Fruit fly (Drosophila melanogaster) whole organism, embryonic: Measurements from ENCODE around the gene CG4297.

Experiments used
- CG10366 ChIP-seq: fragments of 200-800 bp; sonication (Bioruptor generic); IDR thresholded peaks from 2 replicates; pipeline ENCODE4 v1.3.6; 2022; ENCODE audit warnings: missing biosample characterization, missing genetic modification characterization
- CG10431 ChIP-seq: fragments of 200-800 bp; sonication (Bioruptor generic); optimal IDR thresholded peaks from 3 replicates; lab custom pipeline; 2018; ENCODE audit warnings: missing biosample characterization, mild to moderate bottlenecking, missing genetic modification characterization
- CG10462 ChIP-seq: fragments of 200-800 bp; sonication (Bioruptor generic); optimal IDR thresholded peaks from 2 replicates; lab custom pipeline; 2016; ENCODE audit warnings: missing biosample characterization, missing genetic modification characterization
- CG11085 ChIP-seq: fragments of 200-800 bp; sonication (Bioruptor generic); IDR thresholded peaks from 2 replicates; pipeline ENCODE4 v1.3.6; 2022; ENCODE audit warnings: missing biosample characterization, missing genetic modification characterization
- CG11247 ChIP-seq: fragments of 200-800 bp; sonication (Bioruptor generic); IDR thresholded peaks from 2 replicates; pipeline ENCODE4 v1.3.6; 2022; ENCODE audit warnings: missing biosample characterization, missing genetic modification characterization
- CG12299 ChIP-seq: fragments of 200-800 bp; sonication (Bioruptor generic); optimal IDR thresholded peaks from 2 replicates; lab custom pipeline; 2018; ENCODE audit warnings: missing biosample characterization, mild to moderate bottlenecking, missing genetic modification characterization
- CG12659 ChIP-seq: fragments of 200-800 bp; sonication (Bioruptor generic); optimal IDR thresholded peaks from 3 replicates; lab custom pipeline; 2017; ENCODE audit warnings: mild to moderate bottlenecking, missing biosample characterization, missing genetic modification reagents, missing genetic modification characterization
- CG13775 ChIP-seq: fragments of 200-800 bp; sonication (Bioruptor generic); optimal IDR thresholded peaks from 3 replicates; lab custom pipeline; 2017; ENCODE audit warnings: missing biosample characterization, mild to moderate bottlenecking, missing genetic modification characterization
- CG13894 ChIP-seq: fragments of 200-800 bp; sonication (Bioruptor generic); optimal IDR thresholded peaks from 3 replicates; lab custom pipeline; 2018; ENCODE audit warnings: missing biosample characterization, mild to moderate bottlenecking, missing genetic modification characterization, moderate library complexity
- CG14441 ChIP-seq: fragments of 200-800 bp; sonication (Bioruptor generic); IDR thresholded peaks from 2 replicates; pipeline ENCODE4 v1.3.6; 2022; ENCODE audit warnings: missing biosample characterization, missing genetic modification characterization
- CG15011 ChIP-seq: fragments of 200-800 bp; sonication (Bioruptor generic); optimal IDR thresholded peaks from 3 replicates; lab custom pipeline; 2018; ENCODE audit warnings: missing biosample characterization, mild to moderate bottlenecking, missing genetic modification characterization
- CG18599 ChIP-seq: fragments of 200-800 bp; sonication (Bioruptor generic); optimal IDR thresholded peaks from 3 replicates; lab custom pipeline; 2017; ENCODE audit warnings: missing biosample characterization, missing genetic modification characterization, mild to moderate bottlenecking, moderate library complexity, missing genetic modification reagents
- CG33213 ChIP-seq: fragments of 200-800 bp; sonication (Bioruptor generic); optimal IDR thresholded peaks from 3 replicates; lab custom pipeline; 2016; ENCODE audit warnings: missing biosample characterization, missing genetic modification characterization
- CG33557 ChIP-seq: fragments of 200-800 bp; sonication (Bioruptor generic); optimal IDR thresholded peaks from 2 replicates; lab custom pipeline; 2019; ENCODE audit warnings: missing biosample characterization, mild to moderate bottlenecking, missing genetic modification characterization, moderate library complexity
- CG34224 ChIP-seq: fragments of 200-800 bp; sonication (Bioruptor generic); IDR thresholded peaks from 3 replicates; pipeline ENCODE4 v1.3.6; 2022; ENCODE audit warnings: missing biosample characterization, missing genetic modification characterization; ENCODE audit not compliant: partially characterized antibody
- CG3995 ChIP-seq: fragments of 200-800 bp; sonication (Bioruptor generic); optimal IDR thresholded peaks from 3 replicates; lab custom pipeline; 2016; ENCODE audit warnings: missing biosample characterization, missing genetic modification characterization
- CG42726 ChIP-seq: fragments of 200-800 bp; sonication (Bioruptor generic); IDR thresholded peaks from 2 replicates; pipeline ENCODE4 v1.3.6; 2022; ENCODE audit warnings: missing biosample characterization, missing genetic modification characterization; ENCODE audit not compliant: partially characterized antibody
- CG4282 ChIP-seq: fragments of 200-800 bp; sonication (Bioruptor generic); optimal IDR thresholded peaks from 2 replicates; lab custom pipeline; 2016; ENCODE audit warnings: missing biosample characterization, missing genetic modification characterization
- CG4617 ChIP-seq: fragments of 200-800 bp; sonication (Bioruptor generic); optimal IDR thresholded peaks from 3 replicates; lab custom pipeline; 2016; ENCODE audit warnings: missing biosample characterization, missing genetic modification characterization, borderline replicate concordance
- CG4820 ChIP-seq: fragments of 200-800 bp; sonication (Bioruptor generic); optimal IDR thresholded peaks from 3 replicates; lab custom pipeline; 2016; ENCODE audit warnings: missing biosample characterization, missing genetic modification characterization
- CG6683 ChIP-seq: fragments of 200-800 bp; sonication (Bioruptor generic); optimal IDR thresholded peaks from 2 replicates; lab custom pipeline; 2017; ENCODE audit warnings: missing biosample characterization, mild to moderate bottlenecking, missing genetic modification characterization, missing genetic modification reagents
- CG8924 ChIP-seq: fragments of 200-800 bp; optimal IDR thresholded peaks from 3 replicates; lab custom pipeline; 2019; ENCODE audit warnings: missing biosample characterization, mild to moderate bottlenecking, missing genetic modification characterization, moderate library complexity
- CG9437 ChIP-seq: fragments of 200-800 bp; sonication (Bioruptor generic); optimal IDR thresholded peaks from 2 replicates; lab custom pipeline; 2018; ENCODE audit warnings: missing biosample characterization, mild to moderate bottlenecking, missing genetic modification characterization
- CG9727 ChIP-seq: fragments of 200-800 bp; sonication (Bioruptor generic); optimal IDR thresholded peaks from 3 replicates; lab custom pipeline; 2017; ENCODE audit warnings: missing biosample characterization, mild to moderate bottlenecking, missing genetic modification characterization
- CG9876 ChIP-seq: fragments of 200-800 bp; sonication (Bioruptor generic); optimal IDR thresholded peaks from 2 replicates; lab custom pipeline; 2016; ENCODE audit warnings: missing biosample characterization, missing genetic modification characterization
- Dbx ChIP-seq: fragments of 200-800 bp; sonication (Bioruptor generic); IDR thresholded peaks from 3 replicates; pipeline ENCODE4 v1.3.6; 2022; ENCODE audit warnings: missing biosample characterization, missing genetic modification characterization
- E2f2 ChIP-seq: fragments of 200-800 bp; sonication (Bioruptor generic); IDR thresholded peaks from 2 replicates; pipeline ENCODE4 v1.3.6; 2022; ENCODE audit warnings: missing biosample characterization, missing genetic modification characterization
- Fer1 ChIP-seq: fragments of 200-800 bp; sonication (Bioruptor generic); optimal IDR thresholded peaks from 2 replicates; lab custom pipeline; 2017; ENCODE audit warnings: missing biosample characterization, mild to moderate bottlenecking, missing genetic modification characterization
- Lim3 ChIP-seq: fragments of 200-800 bp; sonication (Bioruptor generic); IDR thresholded peaks from 2 replicates; pipeline ENCODE4 v1.3.6; 2022; ENCODE audit warnings: missing biosample characterization, missing genetic modification characterization
- MTF-1 ChIP-seq: fragments of 200-800 bp; sonication (Bioruptor generic); optimal IDR thresholded peaks from 2 replicates; lab custom pipeline; 2018; ENCODE audit warnings: missing biosample characterization, mild to moderate bottlenecking, missing genetic modification characterization, borderline replicate concordance
- Med ChIP-seq: fragments of 200-800 bp; sonication (Bioruptor generic); peaks from one replicate; lab custom pipeline; 2016; ENCODE audit warnings: missing biosample characterization, missing genetic modification characterization, mild to moderate bottlenecking, inconsistent platforms, moderate library complexity
- Nf-YA ChIP-seq: fragments of 200-800 bp; sonication (Bioruptor generic); IDR thresholded peaks from 2 replicates; pipeline ENCODE4 v1.3.6; 2022; ENCODE audit warnings: missing biosample characterization, missing genetic modification characterization
- Oli ChIP-seq: fragments of 200-800 bp; sonication (Bioruptor generic); optimal IDR thresholded peaks from 2 replicates; lab custom pipeline; 2018; ENCODE audit warnings: missing biosample characterization, mild to moderate bottlenecking, missing genetic modification characterization, moderate library complexity
- Opbp ChIP-seq: fragments of 200-800 bp; sonication (Bioruptor generic); IDR thresholded peaks from 3 replicates; pipeline ENCODE4 v1.3.6; 2022; ENCODE audit warnings: missing biosample characterization, missing genetic modification characterization; ENCODE audit not compliant: partially characterized antibody
- Scr ChIP-seq: fragments of 200-800 bp; sonication (Bioruptor generic); IDR thresholded peaks from 2 replicates; pipeline ENCODE4 v1.3.6; 2022; ENCODE audit warnings: missing biosample characterization, missing genetic modification characterization; ENCODE audit not compliant: partially characterized antibody
- Six4 ChIP-seq: fragments of 200-800 bp; sonication (Bioruptor generic); optimal IDR thresholded peaks from 2 replicates; lab custom pipeline; 2016; ENCODE audit warnings: missing biosample characterization, missing genetic modification characterization
- Spps ChIP-seq: fragments of 200-800 bp; sonication (Bioruptor generic); optimal IDR thresholded peaks from 2 replicates; lab custom pipeline; 2018; ENCODE audit warnings: missing biosample characterization, mild to moderate bottlenecking, missing genetic modification characterization
- YL-1 ChIP-seq: fragments of 200-800 bp; sonication (Bioruptor generic); optimal IDR thresholded peaks from 3 replicates; lab custom pipeline; 2017; ENCODE audit warnings: missing biosample characterization, mild to moderate bottlenecking, missing genetic modification characterization
- amos ChIP-seq: fragments of 200-800 bp; sonication (Bioruptor generic); IDR thresholded peaks from 2 replicates; pipeline ENCODE4 v1.3.6; 2022; ENCODE audit warnings: missing biosample characterization, missing genetic modification characterization; ENCODE audit not compliant: partially characterized antibody
- ash1 ChIP-seq: fragments of 200-800 bp; sonication (Bioruptor generic); optimal IDR thresholded peaks from 2 replicates; lab custom pipeline; 2018; ENCODE audit warnings: missing biosample characterization, mild to moderate bottlenecking, missing genetic modification characterization
- ato ChIP-seq: fragments of 200-800 bp; sonication (Bioruptor generic); IDR thresholded peaks from 2 replicates; pipeline ENCODE4 v1.3.6; 2022; ENCODE audit warnings: missing biosample characterization, missing genetic modification characterization; ENCODE audit not compliant: partially characterized antibody
- chif ChIP-seq, 2 experiments: fragments of 200-800 bp; sonication (Bioruptor generic); optimal IDR thresholded peaks; 3 replicates each; lab custom pipeline; 2016; ENCODE audit warnings: missing biosample characterization in 2 of 2, missing genetic modification characterization in 2 of 2
- dati ChIP-seq: fragments of 200-800 bp; sonication (Bioruptor generic); IDR thresholded peaks from 2 replicates; pipeline ENCODE4 v1.3.6; 2022; ENCODE audit warnings: missing biosample characterization, missing genetic modification characterization
- ewg ChIP-seq: fragments of 200-800 bp; sonication (Bioruptor generic); optimal IDR thresholded peaks from 3 replicates; lab custom pipeline; 2017; ENCODE audit warnings: mild to moderate bottlenecking, missing biosample characterization, missing genetic modification reagents, missing genetic modification characterization
- fd96Cb ChIP-seq: fragments of 200-800 bp; sonication (Bioruptor generic); optimal IDR thresholded peaks from 2 replicates; lab custom pipeline; 2018; ENCODE audit warnings: missing biosample characterization, mild to moderate bottlenecking, missing genetic modification characterization, moderate library complexity
- ftz-f1 ChIP-seq: fragments of 200-800 bp; sonication (Bioruptor generic); optimal IDR thresholded peaks from 2 replicates; lab custom pipeline; 2016; ENCODE audit warnings: missing biosample characterization, missing genetic modification characterization
- h ChIP-seq: fragments of >200 bp; optimal IDR thresholded peaks from 2 replicates; lab custom pipeline; 2017
- jing ChIP-seq: fragments of 200-800 bp; sonication (Bioruptor generic); optimal IDR thresholded peaks from 2 replicates; lab custom pipeline; 2018; ENCODE audit warnings: missing biosample characterization, mild to moderate bottlenecking, missing genetic modification characterization
- nmo ChIP-seq: fragments of 200-800 bp; sonication (Bioruptor generic); optimal IDR thresholded peaks from 2 replicates; lab custom pipeline; 2018; ENCODE audit warnings: missing biosample characterization, mild to moderate bottlenecking, missing genetic modification characterization, moderate library complexity
- stc ChIP-seq: fragments of 200-800 bp; sonication (Bioruptor generic); IDR thresholded peaks from 2 replicates; pipeline ENCODE4 v1.3.6; 2022; ENCODE audit warnings: missing biosample characterization, missing genetic modification characterization
- vvl ChIP-seq: fragments of 200-800 bp; sonication (Bioruptor generic); IDR thresholded peaks from 2 replicates; pipeline ENCODE4 v1.3.6; 2022; ENCODE audit warnings: missing biosample characterization, missing genetic modification characterization

Gene CG4297

DNA sequence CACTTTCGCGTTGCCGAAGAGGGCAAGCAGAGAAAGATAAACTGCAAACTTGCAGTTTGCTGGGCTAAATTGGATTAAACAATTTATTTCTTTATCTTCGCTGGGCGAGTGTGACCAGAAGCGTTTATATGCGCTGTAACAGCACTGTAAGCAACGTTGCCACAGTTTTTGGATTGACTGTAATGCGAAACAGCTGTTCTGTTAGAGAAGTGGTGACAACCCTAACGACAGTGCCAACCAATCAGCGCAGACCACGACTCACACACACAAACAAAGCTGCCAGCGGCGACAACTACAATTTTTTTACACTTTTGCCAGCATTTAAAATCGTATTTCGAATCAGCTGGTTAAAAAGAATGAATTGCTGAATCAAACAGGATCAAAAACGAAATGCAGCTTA lies 19.1 kb downstream of the CG4297 start, which contains the start of the genes crq and shv (continued):
- no peak for TF ChIP-seq Six4 (GFP tag; lab: Kevin White, UChicago)
- peak; percentile 62 for TF ChIP-seq CG34224
- no peak for TF ChIP-seq Lim3
- no peak for TF ChIP-seq Dbx (GFP tag; lab: Robert Waterston, UW)
- no peak for TF ChIP-seq CG9437 (GFP tag; lab: Kevin White, UChicago)
- TF ChIP-seq CG33557 = peak; percentile 32
- no peak for TF ChIP-seq fd96Cb (tag; lab: Kevin White, UChicago)
- no peak for TF ChIP-seq CG18599 (GFP tag; lab: Kevin White, UChicago)
- no peak for TF ChIP-seq CG9876
- TF ChIP-seq CG33213 (GFP tag; lab: Kevin White, UChicago) = no peak
- no peak for TF ChIP-seq stc (GFP tag; lab: Robert Waterston, UW)
- no peak for TF ChIP-seq jing (GFP tag; lab: Kevin White, UChicago)
- TF ChIP-seq CG9727 (GFP tag; lab: Kevin White, UChicago) = no peak
- no peak for TF ChIP-seq ash1 (GFP tag; lab: Kevin White, UChicago)
- no peak for TF ChIP-seq CG13775 (GFP tag; lab: Kevin White, UChicago)
- peak; percentile 52; the same call in 1 of the 2 replicates for TF ChIP-seq amos (GFP tag; lab: Robert Waterston, UW)
- no peak for TF ChIP-seq CG6683 (GFP tag; lab: Kevin White, UChicago)
- no peak for TF ChIP-seq CG12299
- TF ChIP-seq h (lab: Kevin White, UChicago) = no peak
- TF ChIP-seq CG4282 (GFP tag; lab: Kevin White, UChicago) = no peak
- peak; percentile 83 for TF ChIP-seq YL-1
- TF ChIP-seq ewg (GFP tag; lab: Kevin White, UChicago) = no peak
- TF ChIP-seq dati (GFP tag; lab: Robert Waterston, UW) = no peak
- TF ChIP-seq CG42726 (GFP tag; lab: Robert Waterston, UW) = no peak
- no peak for TF ChIP-seq CG10462 (GFP tag; lab: Kevin White, UChicago)
- peak; percentile 72 for TF ChIP-seq Med (GFP tag; lab: Kevin White, UChicago)
- TF ChIP-seq nmo (GFP tag; lab: Kevin White, UChicago) = peak; percentile 8
- peak; percentile 72 for TF ChIP-seq CG12659 (GFP tag; lab: Kevin White, UChicago)
- peak; percentile 37; the same call in 1 of the 2 replicates for TF ChIP-seq E2f2
- no peak for TF ChIP-seq CG10366
- peak; percentile 72 for TF ChIP-seq CG4617 (GFP tag; lab: Kevin White, UChicago)
- no peak for TF ChIP-seq CG14441 (GFP tag; lab: Robert Waterston, UW)
- TF ChIP-seq Scr (GFP tag; lab: Robert Waterston, UW) = peak; percentile 41; the same call in 1 of the 2 replicates
- no peak for TF ChIP-seq CG15011
- no peak for TF ChIP-seq CG10431 (GFP tag; lab: Kevin White, UChicago)
- peak; percentile 12 for TF ChIP-seq ftz-f1
- TF ChIP-seq ato = 0 out of 2 replicates have a peak, but pooled peaks have one; percentile 30
- TF ChIP-seq vvl (GFP tag; lab: Robert Waterston, UW) = no peak
- TF ChIP-seq CG4820 (GFP tag; lab: Kevin White, UChicago) = no peak
- TF ChIP-seq Nf-YA (GFP tag; lab: Robert Waterston, UW) = peak; percentile 91
- no peak for TF ChIP-seq CG11247 (GFP tag; lab: Robert Waterston, UW)
- TF ChIP-seq CG11085 (GFP tag; lab: Robert Waterston, UW) = no peak
- no peak for TF ChIP-seq Spps (tag; lab: Kevin White, UChicago)
- no peak for TF ChIP-seq Fer1 (GFP tag; lab: Kevin White, UChicago)
- TF ChIP-seq CG8924 = peak; percentile 52
- TF ChIP-seq MTF-1 (GFP tag; lab: Kevin White, UChicago) = no peak
- TF ChIP-seq Opbp = peak; percentile 36; the same call in 1 of the 3 replicates
- no peak for TF ChIP-seq chif (GFP tag; optimal IDR thresholded peaks at IDR 0.05; lab: Kevin White, UChicago)
- TF ChIP-seq CG13894 (tag; lab: Kevin White, UChicago) = no peak
- no peak for TF ChIP-seq Oli
- TF ChIP-seq CG3995 (GFP tag; lab: Kevin White, UChicago) = no peak
